Fruit fly (Drosophila melanogaster): ENCODE results near the gene CG13255.

CG13255 gene

dm6 chr3L:20817927-20818326, 19.4 kb upstream of the CG13255 start, which contains the start of gene Mst77F:
Gene Mst77F, minus strand, starts transcription at chr3L:20818027.
- TF ChIP-seq pan (optimal IDR thresholded peaks at IDR 0.05) (no peak), psq (optimal IDR thresholded peaks at IDR 0.05) (no peak), usp (GFP tag; optimal IDR thresholded peaks at IDR 0.05) (no peak), EcR (GFP tag; optimal IDR thresholded peaks at IDR 0.05) (no peak), Dll (optimal IDR thresholded peaks at IDR 0.05) (no peak), CG8478 (optimal IDR thresholded peaks at IDR 0.05) (no peak)

- TF ChIP-seq Dll (optimal IDR thresholded peaks at IDR 0.05) (no peak), psq (optimal IDR thresholded peaks at IDR 0.05) (no peak), EcR (GFP tag; optimal IDR thresholded peaks at IDR 0.05) (no peak), usp (GFP tag; optimal IDR thresholded peaks at IDR 0.05) (no peak), CG8478 (optimal IDR thresholded peaks at IDR 0.05) (no peak), pan (optimal IDR thresholded peaks at IDR 0.05) (no peak)
These were observed 14.0 kb upstream of the CG13255 start for dm6 chr3L:20823206-20823803.

- TF ChIP-seq Dll (optimal IDR thresholded peaks at IDR 0.05) (no peak), CG8478 (optimal IDR thresholded peaks at IDR 0.05) (no peak), pan (optimal IDR thresholded peaks at IDR 0.05) (no peak), usp (GFP tag; optimal IDR thresholded peaks at IDR 0.05) (no peak), EcR (GFP tag; optimal IDR thresholded peaks at IDR 0.05) (no peak), psq (optimal IDR thresholded peaks at IDR 0.05) (no peak)
These were observed 10.1 kb upstream of the CG13255 start for dm6 chr3L:20826950-20827910.

- TF ChIP-seq psq (optimal IDR thresholded peaks at IDR 0.05) (no peak), CG8478 (optimal IDR thresholded peaks at IDR 0.05) (no peak), EcR (GFP tag; optimal IDR thresholded peaks at IDR 0.05) (no peak), usp (GFP tag; optimal IDR thresholded peaks at IDR 0.05) (no peak), Dll (optimal IDR thresholded peaks at IDR 0.05) (no peak), pan (optimal IDR thresholded peaks at IDR 0.05) (no peak)
These were observed 9.3 kb upstream of the CG13255 start for dm6 chr3L:20827962-20828361.

- TF ChIP-seq psq (optimal IDR thresholded peaks at IDR 0.05) (no peak), Dll (optimal IDR thresholded peaks at IDR 0.05) (no peak), pan (optimal IDR thresholded peaks at IDR 0.05) (no peak), usp (GFP tag; optimal IDR thresholded peaks at IDR 0.05) (no peak), CG8478 (optimal IDR thresholded peaks at IDR 0.05) (no peak), EcR (GFP tag; optimal IDR thresholded peaks at IDR 0.05) (no peak)
These were observed 6.9 kb upstream of the CG13255 start for dm6 chr3L:20830361-20830760.

DNA sequence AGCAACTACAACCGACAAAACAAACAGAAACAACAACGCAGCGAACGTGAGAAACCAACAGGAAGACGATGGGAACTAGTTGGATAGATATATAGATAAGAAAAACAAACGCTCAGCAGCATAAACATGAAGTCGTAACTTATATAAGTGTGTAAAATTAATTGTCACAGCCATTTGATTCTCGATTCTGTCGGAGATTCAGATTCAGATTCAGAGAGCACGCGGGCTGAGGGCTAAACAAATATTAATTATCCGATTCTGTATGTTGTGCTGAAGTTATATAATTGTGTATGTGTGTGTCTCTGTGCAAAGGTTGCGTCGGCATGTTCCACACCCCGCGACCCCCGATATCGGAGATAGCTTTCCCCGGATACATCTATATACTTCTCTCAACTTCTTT, 3.1 kb upstream of the CG13255 start:
- TF ChIP-seq usp (GFP tag; optimal IDR thresholded peaks at IDR 0.05) (no peak), psq (optimal IDR thresholded peaks at IDR 0.05) (no peak), EcR (GFP tag; optimal IDR thresholded peaks at IDR 0.05) (no peak)

dm6 chr3L:20835882-20836281, 1.4 kb upstream of the CG13255 start, which contains the start of gene CG3288:
Gene CG3288, plus strand, starts transcription at chr3L:20836182.
- TF ChIP-seq pan (optimal IDR thresholded peaks at IDR 0.05) (no peak), usp (GFP tag; optimal IDR thresholded peaks at IDR 0.05) (no peak), psq (optimal IDR thresholded peaks at IDR 0.05) (no peak), CG8478 (optimal IDR thresholded peaks at IDR 0.05) (no peak), Dll (optimal IDR thresholded peaks at IDR 0.05) (no peak), EcR (GFP tag; optimal IDR thresholded peaks at IDR 0.05) (no peak)

DNA sequence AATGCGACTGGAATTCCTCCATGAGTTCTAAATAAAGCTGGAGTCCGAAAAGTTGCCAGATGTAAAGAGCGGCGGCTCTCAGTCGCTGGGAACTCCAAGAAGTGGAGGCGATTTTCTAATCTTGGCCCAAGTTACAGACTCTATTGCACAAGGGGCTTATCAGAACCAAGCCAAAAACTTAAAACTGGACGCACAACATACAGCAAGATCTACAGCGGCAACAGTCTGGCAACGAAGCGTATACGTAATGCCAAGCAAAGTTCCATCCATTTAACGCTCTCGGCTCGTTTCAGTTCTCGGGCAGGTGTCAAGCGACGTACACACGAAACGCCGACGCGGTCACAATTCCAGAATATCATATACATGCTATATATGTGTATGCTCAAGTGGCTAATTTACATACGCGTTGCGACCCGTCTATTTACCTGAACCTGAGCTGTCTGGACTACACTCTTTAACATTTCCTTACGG, 578 bp downstream of the CG13255 start:
- no peak for TF ChIP-seq CG8478 (optimal IDR thresholded peaks at IDR 0.05)
- no peak for TF ChIP-seq pan (optimal IDR thresholded peaks at IDR 0.05)
- TF ChIP-seq psq (optimal IDR thresholded peaks at IDR 0.05): no peak
- TF ChIP-seq Dll (optimal IDR thresholded peaks at IDR 0.05): no peak
- no peak for TF ChIP-seq usp (GFP tag; optimal IDR thresholded peaks at IDR 0.05)
- no peak for TF ChIP-seq EcR (GFP tag; optimal IDR thresholded peaks at IDR 0.05)

DNA sequence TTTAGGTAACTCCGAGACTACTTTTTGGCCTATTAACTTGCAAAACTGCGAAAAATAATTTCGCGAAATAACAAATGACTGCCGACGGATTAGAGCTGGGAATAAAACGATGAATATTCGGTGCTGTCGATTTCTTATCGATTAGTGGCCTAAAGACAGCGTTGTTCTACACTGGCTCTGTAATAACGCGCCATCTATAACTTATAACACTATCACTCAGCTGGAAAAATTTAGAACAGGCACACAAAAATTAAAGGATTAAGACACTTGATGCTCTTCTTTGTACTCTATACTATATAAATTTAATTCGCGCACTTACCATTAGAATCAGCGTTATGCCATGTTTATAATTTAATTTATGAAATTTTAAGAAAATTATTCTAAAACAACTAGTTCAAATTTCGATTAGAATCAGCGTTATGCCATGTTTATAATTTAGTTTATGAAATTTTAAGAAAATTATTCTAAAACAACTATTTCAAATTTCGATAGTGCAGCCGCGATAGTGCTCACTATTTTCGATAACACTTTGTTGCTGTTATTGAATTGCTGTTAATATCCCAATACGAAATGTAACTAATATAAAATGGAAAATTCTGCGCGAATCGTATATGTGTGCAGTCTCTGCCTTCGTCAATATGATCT, 4.3 kb downstream of the CG13255 start, which contains the start of the genes CSN3 and CG11456:
TSS of gene CSN3 (minus strand) at position 112 of the 645 bp plus-strand sequence.
TSS of gene CG11456 (plus strand) at position 523 of the 645 bp plus-strand sequence.
- no peak for TF ChIP-seq Dll (optimal IDR thresholded peaks at IDR 0.05)
- no peak for TF ChIP-seq pan (optimal IDR thresholded peaks at IDR 0.05)

- TF ChIP-seq usp (GFP tag; optimal IDR thresholded peaks at IDR 0.05): no peak
These were observed 11.3 kb downstream of the CG13255 start for dm6 chr3L:20848572-20848971.

DNA sequence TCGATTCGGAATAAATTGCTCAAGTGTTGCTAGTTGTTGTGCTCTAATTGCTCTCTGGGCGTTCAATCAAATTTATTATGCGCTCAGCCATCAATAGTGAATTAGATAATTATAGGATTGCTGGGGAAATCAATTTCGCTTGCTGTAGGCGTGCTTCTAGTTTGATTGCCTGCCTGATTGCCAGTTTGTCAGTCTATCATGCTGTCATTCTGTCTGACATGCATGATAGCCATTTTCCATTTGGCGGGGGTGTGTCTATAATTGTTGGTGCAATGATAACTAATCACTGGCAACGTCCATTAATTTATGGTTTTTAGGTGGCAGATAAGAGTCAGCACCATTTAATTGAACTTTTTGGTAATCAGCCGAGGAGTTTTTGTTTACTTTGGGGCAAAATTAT, 20.3 kb downstream of the CG13255 start:
- TF ChIP-seq Dll (optimal IDR thresholded peaks at IDR 0.05) (no peak), psq (optimal IDR thresholded peaks at IDR 0.05) (no peak), CG8478 (optimal IDR thresholded peaks at IDR 0.05) (no peak), pan (optimal IDR thresholded peaks at IDR 0.05) (no peak), usp (GFP tag; optimal IDR thresholded peaks at IDR 0.05) (no peak), EcR (GFP tag; optimal IDR thresholded peaks at IDR 0.05) (no peak)

- TF ChIP-seq Dll (optimal IDR thresholded peaks at IDR 0.05) (no peak), pan (optimal IDR thresholded peaks at IDR 0.05) (no peak), psq (optimal IDR thresholded peaks at IDR 0.05) (no peak), EcR (GFP tag; optimal IDR thresholded peaks at IDR 0.05) (no peak), usp (GFP tag; optimal IDR thresholded peaks at IDR 0.05) (no peak), CG8478 (optimal IDR thresholded peaks at IDR 0.05) (no peak)
These were observed 31.7 kb downstream of the CG13255 start for dm6 chr3L:20868995-20869394.

Data from whole organism.